Fruit fly (Drosophila melanogaster): Measurements from ENCODE around the gene X11Lbeta.

DNA sequence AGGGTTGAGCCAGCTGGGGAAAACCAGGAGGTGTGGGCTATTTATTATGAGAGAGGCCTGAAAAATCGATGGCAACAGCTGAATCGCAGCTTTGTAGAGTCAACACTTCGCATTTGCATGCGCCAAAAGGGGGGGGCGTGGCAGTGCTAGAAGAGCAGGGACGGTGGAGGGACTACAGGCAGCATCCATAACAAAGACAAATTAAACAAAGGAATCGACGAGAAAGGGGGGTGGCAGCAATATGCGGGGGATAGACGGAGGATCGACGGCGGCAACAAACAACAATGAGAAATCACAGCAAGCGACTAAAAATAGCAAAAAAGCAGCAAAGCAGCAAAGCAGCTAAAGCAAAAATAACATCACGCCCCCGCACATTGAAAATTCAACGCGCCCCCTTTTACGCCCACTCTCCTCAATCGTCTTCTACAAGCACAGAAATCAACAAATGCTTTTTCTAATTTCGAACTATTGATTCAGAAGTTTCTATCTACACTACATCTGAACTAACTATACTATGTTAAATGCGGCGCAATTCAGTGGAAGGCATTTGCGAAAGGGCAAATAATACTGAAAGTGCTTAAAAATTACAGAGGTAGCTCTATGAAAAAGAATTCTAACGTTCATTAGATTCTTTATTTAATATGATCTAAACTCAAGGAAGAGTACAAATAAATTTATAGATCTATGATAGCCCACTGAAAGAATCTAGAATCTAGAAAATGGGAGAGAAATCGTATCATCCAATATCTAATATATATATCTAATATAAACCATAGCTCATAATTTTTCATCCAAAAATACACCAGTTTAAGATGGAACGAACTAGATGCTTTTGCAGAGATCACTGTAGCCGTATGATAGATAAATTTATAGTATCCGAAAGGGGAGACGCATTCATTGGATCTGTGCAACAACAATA lies 107.5 kb downstream of the X11Lbeta start:
- TF ChIP-seq Dll (optimal IDR thresholded peaks at IDR 0.05) = no peak
- TF ChIP-seq psq (optimal IDR thresholded peaks at IDR 0.05) = no peak
- TF ChIP-seq EcR (GFP tag; optimal IDR thresholded peaks at IDR 0.05) = no peak
- no peak for TF ChIP-seq pan (optimal IDR thresholded peaks at IDR 0.05)
